Worm (Caenorhabditis elegans) whole organism, L4 larva: ENCODE measurements around the gene F41H8.1.

Experiments
- F10B5.3 ChIP-seq: sonication (generic microtip); optimal IDR thresholded peaks from 2 replicates; lab custom pipeline; 2016; ENCODE audit warnings: mild to moderate bottlenecking, missing genetic modification characterization, missing compliant biosample characterization
- F49E8.2 ChIP-seq: sonication (generic microtip); optimal IDR thresholded peaks from 2 replicates; lab custom pipeline; 2016; ENCODE audit warnings: missing compliant biosample characterization, mild to moderate bottlenecking, missing genetic modification characterization, borderline replicate concordance
- T26A8.4 ChIP-seq: fragments of 200-800 bp; sonication (Bioruptor generic); IDR thresholded peaks from 2 replicates; pipeline ENCODE4 v1.3.6; 2022; ENCODE audit warnings: missing genetic modification characterization, missing compliant biosample characterization
- Y5F2A.4 ChIP-seq: fragments of 200-800 bp; sonication (Bioruptor generic); optimal IDR thresholded peaks from 2 replicates; lab custom pipeline; 2018; ENCODE audit warnings: mild to moderate bottlenecking, missing genetic modification characterization, missing compliant biosample characterization
- aha-1 ChIP-seq: fragments of 150-350 bp; peaks from one replicate; lab custom pipeline; 2014; ENCODE audit warnings: missing biosample characterization, missing genetic modification characterization
- arid-1 ChIP-seq: fragments of 200-800 bp; sonication (Bioruptor generic); conservative IDR thresholded peaks from 2 replicates; pipeline ENCODE4 v1.3.6; 2022; ENCODE audit warnings: missing genetic modification reagents, missing genetic modification characterization, missing compliant biosample characterization
- ceh-20 ChIP-seq: fragments of 200-800 bp; sonication (Bioruptor generic); IDR thresholded peaks from 2 replicates; pipeline ENCODE4 v1.3.6; 2022; ENCODE audit warnings: missing genetic modification reagents, missing genetic modification characterization, missing compliant biosample characterization
- ceh-44 ChIP-seq: fragments of 200-800 bp; sonication (Bioruptor generic); IDR thresholded peaks from 2 replicates; pipeline ENCODE4 v1.3.6; 2022; ENCODE audit warnings: missing genetic modification reagents, missing genetic modification characterization, missing compliant biosample characterization
- ceh-62 ChIP-seq: sonication (generic microtip); optimal IDR thresholded peaks from 2 replicates; lab custom pipeline; 2017; ENCODE audit warnings: missing biosample characterization, missing genetic modification characterization
- ceh-82 ChIP-seq: sonication (generic microtip); optimal IDR thresholded peaks from 2 replicates; lab custom pipeline; 2017; ENCODE audit warnings: missing biosample characterization, missing genetic modification characterization
- ces-1 ChIP-seq: fragments of 150-350 bp; sonication (generic microtip); optimal IDR thresholded peaks from 4 replicates; lab custom pipeline; 2014; ENCODE audit warnings: missing biosample characterization, missing genetic modification reagents, missing genetic modification characterization
- cey-2 ChIP-seq: sonication (generic microtip); optimal IDR thresholded peaks from 3 replicates; lab custom pipeline; 2017; ENCODE audit warnings: missing genetic modification characterization, mild to moderate bottlenecking, missing compliant biosample characterization, antibody characterized with exemption, borderline replicate concordance; ENCODE audit not compliant: insufficient read depth
- daf-16 ChIP-seq, 3 experiments: sonication (generic microtip); optimal IDR thresholded peaks; 2 replicates each; lab custom pipeline; 2016 to 2017; ENCODE audit warnings: missing genetic modification characterization in 3 of 3, missing genetic modification reagents in 3 of 3, mild to moderate bottlenecking in 2 of 3, missing compliant biosample characterization in 2 of 3, missing biosample characterization in 1 of 3, moderate library complexity in 1 of 3
- daf-8 ChIP-seq: fragments of 200-800 bp; sonication (Bioruptor generic); IDR thresholded peaks from 2 replicates; pipeline ENCODE4 v1.3.6; 2022; ENCODE audit warnings: missing genetic modification characterization, missing compliant biosample characterization
- dmd-9 ChIP-seq: fragments of 200-800 bp; sonication (Bioruptor generic); IDR thresholded peaks from 2 replicates; pipeline ENCODE4 v1.3.6; 2022; ENCODE audit warnings: missing genetic modification reagents, missing genetic modification characterization, missing compliant biosample characterization
- dpl-1 ChIP-seq: fragments of 150-350 bp; optimal IDR thresholded peaks from 2 replicates; lab custom pipeline; 2014; ENCODE audit warnings: missing biosample characterization, missing genetic modification reagents, missing genetic modification characterization
- duxl-1 ChIP-seq: sonication (generic microtip); optimal IDR thresholded peaks from 2 replicates; lab custom pipeline; 2016; ENCODE audit warnings: mild to moderate bottlenecking, missing genetic modification characterization, moderate library complexity, missing compliant biosample characterization; ENCODE audit not compliant: poor library complexity
- hlh-11 ChIP-seq: fragments of 200-800 bp; sonication (Bioruptor generic); optimal IDR thresholded peaks from 2 replicates; lab custom pipeline; 2018; ENCODE audit warnings: mild to moderate bottlenecking, missing genetic modification characterization, missing compliant biosample characterization
- hlh-30 ChIP-seq: sonication (generic microtip); optimal IDR thresholded peaks from 2 replicates; lab custom pipeline; 2017; ENCODE audit warnings: antibody characterized with exemption, mild to moderate bottlenecking, missing genetic modification characterization, missing compliant biosample characterization; ENCODE audit not compliant: insufficient read depth
- hmg-1.1 ChIP-seq: fragments of 200-800 bp; sonication (Bioruptor generic); IDR thresholded peaks from 2 replicates; pipeline ENCODE4 v1.3.6; 2022; ENCODE audit warnings: missing genetic modification reagents, missing genetic modification characterization, missing compliant biosample characterization
- lim-7 ChIP-seq: fragments of 200-800 bp; sonication (Bioruptor generic); IDR thresholded peaks from 2 replicates; pipeline ENCODE4 v1.3.6; 2022; ENCODE audit warnings: missing genetic modification characterization, missing compliant biosample characterization
- lin-13 ChIP-seq: fragments of 150-350 bp; optimal IDR thresholded peaks from 2 replicates; lab custom pipeline; 2014; ENCODE audit warnings: missing biosample characterization, missing genetic modification reagents, missing genetic modification characterization
- lin-15B ChIP-seq: fragments of 150-350 bp; sonication (generic microtip); optimal IDR thresholded peaks from 3 replicates; lab custom pipeline; 2014; ENCODE audit warnings: missing biosample characterization, missing genetic modification characterization
- madf-5 ChIP-seq, 2 experiments: fragments of 200-800 bp; sonication (Bioruptor generic); IDR thresholded peaks; 2 replicates each; pipeline ENCODE4 v1.3.6; 2022; ENCODE audit warnings: missing compliant biosample characterization in 2 of 2, missing genetic modification characterization in 2 of 2
- mep-1 ChIP-seq: fragments of 150-350 bp; sonication (generic microtip); optimal IDR thresholded peaks from 3 replicates; lab custom pipeline; 2014; ENCODE audit warnings: missing biosample characterization, missing genetic modification characterization
- mes-2 ChIP-seq: sonication (generic microtip); optimal IDR thresholded peaks from 2 replicates; lab custom pipeline; 2016; ENCODE audit warnings: missing genotype, mild to moderate bottlenecking, missing genetic modification characterization, missing compliant biosample characterization; ENCODE audit not compliant: poor library complexity, severe bottlenecking
- mxl-3 ChIP-seq: fragments of 200-800 bp; sonication (Bioruptor generic); optimal IDR thresholded peaks from 2 replicates; lab custom pipeline; 2018; ENCODE audit warnings: mild to moderate bottlenecking, missing genetic modification characterization, missing compliant biosample characterization
- nhr-111 ChIP-seq: fragments of 200-800 bp; sonication (Bioruptor generic); optimal IDR thresholded peaks from 2 replicates; lab custom pipeline; 2018; ENCODE audit warnings: mild to moderate bottlenecking, missing genetic modification characterization, missing compliant biosample characterization
- nhr-237 ChIP-seq: sonication (generic microtip); optimal IDR thresholded peaks from 2 replicates; lab custom pipeline; 2017; ENCODE audit warnings: missing biosample characterization, missing genetic modification characterization
- nhr-48 ChIP-seq: sonication (generic microtip); optimal IDR thresholded peaks from 2 replicates; lab custom pipeline; 2016; ENCODE audit warnings: mild to moderate bottlenecking, missing genetic modification characterization, missing compliant biosample characterization
- nhr-76 ChIP-seq: fragments of 150-350 bp; optimal IDR thresholded peaks from 2 replicates; lab custom pipeline; 2014; ENCODE audit warnings: missing biosample characterization, missing genetic modification characterization
- pha-4 ChIP-seq, 2 experiments: fragments of 150-350 bp in 1 of 2; fragments of 200-800 bp in 1 of 2; sonication (Bioruptor generic) in 1 of 2; IDR thresholded peaks in 1 of 2; optimal IDR thresholded peaks in 1 of 2; 2 replicates each; pipeline versions ENCODE4 v1.3.6 to Lab custom; 2014 to 2022; ENCODE audit warnings: missing genetic modification characterization in 2 of 2, missing genetic modification reagents in 2 of 2, missing biosample characterization in 1 of 2, missing compliant biosample characterization in 1 of 2
- php-3 ChIP-seq: fragments of 200-800 bp; sonication (Bioruptor generic); IDR thresholded peaks from 2 replicates; pipeline ENCODE4 v1.3.6; 2022; ENCODE audit warnings: missing genetic modification reagents, missing genetic modification characterization, missing compliant biosample characterization
- pqm-1 ChIP-seq: sonication (generic microtip); optimal IDR thresholded peaks from 2 replicates; lab custom pipeline; 2017; ENCODE audit warnings: missing biosample characterization, missing genetic modification characterization
- rbr-2 ChIP-seq: sonication (generic microtip); optimal IDR thresholded peaks from 2 replicates; lab custom pipeline; 2016; ENCODE audit warnings: missing genotype, missing genetic modification characterization, missing compliant biosample characterization
- sdz-12 ChIP-seq: fragments of 200-800 bp; sonication (Bioruptor generic); optimal IDR thresholded peaks from 2 replicates; lab custom pipeline; 2018; ENCODE audit warnings: mild to moderate bottlenecking, missing genetic modification characterization, missing compliant biosample characterization
- set-16 ChIP-seq: fragments of 200-800 bp; sonication (Bioruptor generic); IDR thresholded peaks from 2 replicates; pipeline ENCODE4 v1.3.6; 2022; ENCODE audit warnings: missing genetic modification reagents, missing genetic modification characterization, missing compliant biosample characterization
- snpc-4 ChIP-seq: fragments of 150-350 bp; optimal IDR thresholded peaks from 2 replicates; lab custom pipeline; 2014; ENCODE audit warnings: missing biosample characterization, missing genetic modification characterization
- spr-3 ChIP-seq: fragments of 200-800 bp; sonication (Bioruptor generic); optimal IDR thresholded peaks from 2 replicates; lab custom pipeline; 2018; ENCODE audit warnings: mild to moderate bottlenecking, missing genetic modification characterization, missing compliant biosample characterization
- zfp-2 ChIP-seq: sonication (generic microtip); optimal IDR thresholded peaks from 2 replicates; lab custom pipeline; 2016; ENCODE audit warnings: mild to moderate bottlenecking, missing genetic modification characterization, missing compliant biosample characterization

F41H8.1 gene

ce11 chrV:833368-833767, at the start of gene F41H8.1:
Gene F41H8.1, plus strand, starts transcription at chrV:833668.
- no peak for TF ChIP-seq nhr-111 (GFP tag; lab: Kevin White, UChicago)
- TF ChIP-seq Y5F2A.4 (GFP tag; lab: Kevin White, UChicago), result no peak
- no peak for TF ChIP-seq cey-2
- TF ChIP-seq daf-8 (GFP tag; lab: Robert Waterston, UW), result no peak
- no peak for TF ChIP-seq nhr-48 (tag; lab: Kevin White, UChicago)
- TF ChIP-seq zfp-2 (tag; lab: Kevin White, UChicago), result no peak
- TF ChIP-seq php-3 (GFP tag; lab: Robert Waterston, UW), result no peak
- TF ChIP-seq mxl-3, result no peak
- TF ChIP-seq nhr-237 (tag; lab: Kevin White, UChicago), result no peak
- TF ChIP-seq nhr-76 (tag; lab: Kevin White, UChicago), result no peak
- no peak for TF ChIP-seq lin-15B (tag; lab: Kevin White, UChicago)
- no peak for TF ChIP-seq rbr-2 (tag; lab: Kevin White, UChicago)

- TF ChIP-seq aha-1 (tag; lab: Kevin White, UChicago) (peak; percentile 81), nhr-76 (tag; lab: Kevin White, UChicago) (no peak)
These were observed 39.4 kb upstream of the F41H8.1 start for ce11 chrV:794092-794491.

ce11 chrV:797241-797640, 36.2 kb upstream of the F41H8.1 start:
- no peak for TF ChIP-seq lin-13
- no peak for TF ChIP-seq hmg-1.1 (GFP tag; lab: Robert Waterston, UW)
- no peak for TF ChIP-seq lim-7 (GFP tag; lab: Robert Waterston, UW)
- no peak for TF ChIP-seq T26A8.4
- TF ChIP-seq F10B5.3 (tag; lab: Kevin White, UChicago), result no peak
- TF ChIP-seq madf-5 (GFP tag; IDR thresholded peaks at IDR 0.05; lab: Robert Waterston, UW), result no peak
- no peak for TF ChIP-seq hlh-11 (tag; lab: Kevin White, UChicago)
- TF ChIP-seq F49E8.2 (tag; lab: Kevin White, UChicago), result no peak
- no peak for TF ChIP-seq hlh-30 (tag; lab: Kevin White, UChicago)
- no peak for TF ChIP-seq duxl-1
- no peak for TF ChIP-seq sdz-12 (GFP tag; lab: Kevin White, UChicago)
- TF ChIP-seq snpc-4 (tag; lab: Kevin White, UChicago), result no peak
- TF ChIP-seq dpl-1, result no peak
- no peak for TF ChIP-seq aha-1 (tag; lab: Kevin White, UChicago)
- TF ChIP-seq dmd-9 (GFP tag; lab: Robert Waterston, UW), result no peak
- no peak for TF ChIP-seq daf-16 (GFP tag; optimal IDR thresholded peaks at IDR 0.05; lab: Kevin White, UChicago)
- TF ChIP-seq daf-16 (tag; optimal IDR thresholded peaks at IDR 0.05; lab: Kevin White, UChicago), result no peak
- TF ChIP-seq ceh-62 (tag; lab: Kevin White, UChicago), result no peak
- TF ChIP-seq mes-2 (tag; lab: Kevin White, UChicago), result no peak
- TF ChIP-seq ceh-20 (GFP tag; lab: Robert Waterston, UW), result no peak

ce11 chrV:800271-800670, 33.2 kb upstream of the F41H8.1 start:
- TF ChIP-seq pha-4 (GFP tag; IDR thresholded peaks at IDR 0.05; lab: Robert Waterston, UW) (no peak), pha-4 (tag; optimal IDR thresholded peaks at IDR 0.05; lab: Kevin White, UChicago) (no peak), arid-1 (no peak), lim-7 (GFP tag; lab: Robert Waterston, UW) (no peak), set-16 (no peak), lin-15B (tag; lab: Kevin White, UChicago) (no peak), ceh-82 (tag; lab: Kevin White, UChicago) (no peak), spr-3 (GFP tag; lab: Kevin White, UChicago) (no peak), pqm-1 (tag; lab: Kevin White, UChicago) (no peak), ces-1 (no peak), ceh-44 (GFP tag; lab: Robert Waterston, UW) (no peak), mep-1 (tag; lab: Kevin White, UChicago) (no peak)
